Fruit fly (Drosophila melanogaster): ENCODE data around the gene Tlk.

Tlk gene

dm6 chrX:3741611-3742001 is 21.8 kb downstream of the Tlk start:
- no peak for TF ChIP-seq CG32121 (GFP tag; IDR thresholded peaks at IDR 0.05)
- no peak for TF ChIP-seq Pif1B (GFP tag; optimal IDR thresholded peaks at IDR 0.05)
- TF ChIP-seq CG9948 (tag; optimal IDR thresholded peaks at IDR 0.05), result no peak
- TF ChIP-seq EcR (GFP tag; optimal IDR thresholded peaks at IDR 0.05), result no peak
- TF ChIP-seq CG8301 (tag; optimal IDR thresholded peaks at IDR 0.05), result no peak
- TF ChIP-seq Snoo (tag; optimal IDR thresholded peaks at IDR 0.05), result no peak
- TF ChIP-seq CG4496 (GFP tag; IDR thresholded peaks at IDR 0.05), result no peak
- TF ChIP-seq CG14655 (GFP tag; optimal IDR thresholded peaks at IDR 0.05), result no peak
- no peak for TF ChIP-seq fd96Ca (GFP tag; IDR thresholded peaks at IDR 0.05)
- TF ChIP-seq Ets98B (GFP tag; IDR thresholded peaks at IDR 0.05), result no peak
- TF ChIP-seq CG17806 (tag; optimal IDR thresholded peaks at IDR 0.05), result no peak
- TF ChIP-seq CG12605 (GFP tag; IDR thresholded peaks at IDR 0.05), result no peak
- TF ChIP-seq CG10348 (GFP tag; IDR thresholded peaks at IDR 0.05), result no peak
- TF ChIP-seq rn (GFP tag; IDR thresholded peaks at IDR 0.05), result no peak
- TF ChIP-seq CG13204 (GFP tag; optimal IDR thresholded peaks at IDR 0.05), result no peak
- no peak for TF ChIP-seq D1 (tag; optimal IDR thresholded peaks at IDR 0.05)

- TF ChIP-seq EcR (GFP tag; optimal IDR thresholded peaks at IDR 0.05) (no peak), fd96Ca (GFP tag; IDR thresholded peaks at IDR 0.05) (peak; percentile 99), CG17806 (tag; optimal IDR thresholded peaks at IDR 0.05) (peak; percentile 97), CG9948 (tag; optimal IDR thresholded peaks at IDR 0.05) (peak; percentile 97), CG32121 (GFP tag; IDR thresholded peaks at IDR 0.05) (peak; percentile 99), CG10348 (GFP tag; IDR thresholded peaks at IDR 0.05) (peak; percentile 96), CG8301 (tag; optimal IDR thresholded peaks at IDR 0.05) (peak; percentile 98), CG4496 (GFP tag; IDR thresholded peaks at IDR 0.05) (peak; percentile 100), gl (tag; optimal IDR thresholded peaks at IDR 0.05) (peak; percentile 95), CG13204 (GFP tag; optimal IDR thresholded peaks at IDR 0.05) (peak; percentile 95), rn (GFP tag; IDR thresholded peaks at IDR 0.05) (peak; percentile 98), D1 (tag; optimal IDR thresholded peaks at IDR 0.05) (peak; percentile 84), Pif1A (GFP tag; optimal IDR thresholded peaks at IDR 0.05) (peak; percentile 98), CG8159 (tag; optimal IDR thresholded peaks at IDR 0.05) (peak; percentile 98), Snoo (tag; optimal IDR thresholded peaks at IDR 0.05) (peak; percentile 99), Ets98B (GFP tag; IDR thresholded peaks at IDR 0.05) (peak; percentile 100), CG34367 (tag; optimal IDR thresholded peaks at IDR 0.05) (peak; percentile 98), Pif1B (GFP tag; optimal IDR thresholded peaks at IDR 0.05) (peak; percentile 97), CG14655 (GFP tag; optimal IDR thresholded peaks at IDR 0.05) (peak; percentile 98), CG12605 (GFP tag; IDR thresholded peaks at IDR 0.05) (peak; percentile 99), CG15710 (tag; optimal IDR thresholded peaks at IDR 0.05) (peak; percentile 98)
Measured at dm6 chrX:3742002-3742722, 22.4 kb downstream of the Tlk start.

dm6 chrX:3742723-3743004 is 22.9 kb downstream of the Tlk start:
- TF ChIP-seq CG10348 (GFP tag; IDR thresholded peaks at IDR 0.05) (no peak), CG9948 (tag; optimal IDR thresholded peaks at IDR 0.05) (no peak), Pif1B (GFP tag; optimal IDR thresholded peaks at IDR 0.05) (no peak), Ets98B (GFP tag; IDR thresholded peaks at IDR 0.05) (no peak), EcR (GFP tag; optimal IDR thresholded peaks at IDR 0.05) (no peak), CG4496 (GFP tag; IDR thresholded peaks at IDR 0.05) (no peak), CG12605 (GFP tag; IDR thresholded peaks at IDR 0.05) (no peak), CG13204 (GFP tag; optimal IDR thresholded peaks at IDR 0.05) (no peak), fd96Ca (GFP tag; IDR thresholded peaks at IDR 0.05) (no peak), D1 (tag; optimal IDR thresholded peaks at IDR 0.05) (no peak), Pif1A (GFP tag; optimal IDR thresholded peaks at IDR 0.05) (no peak), rn (GFP tag; IDR thresholded peaks at IDR 0.05) (no peak), CG34367 (tag; optimal IDR thresholded peaks at IDR 0.05) (no peak), CG15710 (tag; optimal IDR thresholded peaks at IDR 0.05) (no peak)

dm6 chrX:3743005-3743890 is 23.4 kb downstream of the Tlk start:
- TF ChIP-seq CG17806 (tag; optimal IDR thresholded peaks at IDR 0.05) (peak; percentile 87), gl (tag; optimal IDR thresholded peaks at IDR 0.05) (peak; percentile 79), CG13204 (GFP tag; optimal IDR thresholded peaks at IDR 0.05) (no peak), Ets98B (GFP tag; IDR thresholded peaks at IDR 0.05) (peak; percentile 89), Pif1A (GFP tag; optimal IDR thresholded peaks at IDR 0.05) (peak; percentile 83), fd96Ca (GFP tag; IDR thresholded peaks at IDR 0.05) (peak; percentile 65), CG32121 (GFP tag; IDR thresholded peaks at IDR 0.05) (peak; percentile 89), CG9948 (tag; optimal IDR thresholded peaks at IDR 0.05) (peak; percentile 86), CG8301 (tag; optimal IDR thresholded peaks at IDR 0.05) (peak; percentile 91), Pif1B (GFP tag; optimal IDR thresholded peaks at IDR 0.05) (peak; percentile 46), CG15710 (tag; optimal IDR thresholded peaks at IDR 0.05) (peak; percentile 89), Snoo (tag; optimal IDR thresholded peaks at IDR 0.05) (peak; percentile 83), CG8159 (tag; optimal IDR thresholded peaks at IDR 0.05) (peak; percentile 90), rn (GFP tag; IDR thresholded peaks at IDR 0.05) (peak; percentile 68), CG4496 (GFP tag; IDR thresholded peaks at IDR 0.05) (peak; percentile 93), CG14655 (GFP tag; optimal IDR thresholded peaks at IDR 0.05) (peak; percentile 90), EcR (GFP tag; optimal IDR thresholded peaks at IDR 0.05) (peak; percentile 92), CG34367 (tag; optimal IDR thresholded peaks at IDR 0.05) (peak; percentile 90), CG12605 (GFP tag; IDR thresholded peaks at IDR 0.05) (peak; percentile 70), D1 (tag; optimal IDR thresholded peaks at IDR 0.05) (peak; percentile 69), CG10348 (GFP tag; IDR thresholded peaks at IDR 0.05) (peak; percentile 54)

Measured in whole organism, pupa.